Fruit fly (Drosophila melanogaster) whole organism, embryonic: Measurements from ENCODE around the gene CG13965.
A peak's percentile ranks its signal among the peaks of the same experiment; 100 is the strongest.

Experiments
- CG11504 ChIP-seq: fragments of 200-800 bp; sonication (Bioruptor generic); optimal IDR thresholded peaks from 3 replicates; lab custom pipeline; 2019; ENCODE audit warnings: missing biosample characterization, mild to moderate bottlenecking, missing genetic modification characterization, moderate library complexity
- CG11723 ChIP-seq: fragments of 200-800 bp; sonication (Bioruptor generic); optimal IDR thresholded peaks from 2 replicates; lab custom pipeline; 2017; ENCODE audit warnings: missing biosample characterization, mild to moderate bottlenecking, missing genetic modification characterization
- CG12071 ChIP-seq: fragments of 200-800 bp; sonication (Bioruptor generic); optimal IDR thresholded peaks from 3 replicates; lab custom pipeline; 2018; ENCODE audit warnings: missing biosample characterization, mild to moderate bottlenecking, missing genetic modification characterization
- CG12769 ChIP-seq: fragments of 200-800 bp; sonication (Bioruptor generic); optimal IDR thresholded peaks from 2 replicates; lab custom pipeline; 2019; ENCODE audit warnings: missing biosample characterization, mild to moderate bottlenecking, missing genetic modification characterization, moderate library complexity
- CG14860 ChIP-seq: fragments of 200-800 bp; sonication (Bioruptor generic); IDR thresholded peaks from 3 replicates; pipeline ENCODE4 v1.3.6; 2022; ENCODE audit warnings: missing biosample characterization, missing genetic modification characterization; ENCODE audit not compliant: partially characterized antibody
- CG15073 ChIP-seq: fragments of 200-800 bp; sonication (Bioruptor generic); optimal IDR thresholded peaks from 2 replicates; lab custom pipeline; 2016; ENCODE audit warnings: missing biosample characterization, missing genetic modification characterization
- CG15601 ChIP-seq: fragments of 200-800 bp; sonication (Bioruptor generic); optimal IDR thresholded peaks from 3 replicates; lab custom pipeline; 2019; ENCODE audit warnings: missing biosample characterization, mild to moderate bottlenecking, missing genetic modification characterization, moderate library complexity
- CG15696 ChIP-seq: fragments of 200-800 bp; sonication (Bioruptor generic); optimal IDR thresholded peaks from 2 replicates; lab custom pipeline; 2019; ENCODE audit warnings: missing biosample characterization, mild to moderate bottlenecking, missing genetic modification characterization, moderate library complexity
- CG17328 ChIP-seq: fragments of 200-800 bp; sonication (Bioruptor generic); IDR thresholded peaks from 2 replicates; pipeline ENCODE4 v1.3.6; 2022; ENCODE audit warnings: missing biosample characterization, missing genetic modification characterization
- CG17359 ChIP-seq: fragments of 200-800 bp; sonication (Bioruptor generic); optimal IDR thresholded peaks from 3 replicates; lab custom pipeline; 2018; ENCODE audit warnings: missing biosample characterization, mild to moderate bottlenecking, missing genetic modification characterization, moderate library complexity
- CG30431 ChIP-seq: fragments of 200-800 bp; sonication (Bioruptor generic); optimal IDR thresholded peaks from 2 replicates; lab custom pipeline; 2017; ENCODE audit warnings: missing biosample characterization, missing genetic modification characterization
- CG4854 ChIP-seq: fragments of 200-800 bp; sonication (Bioruptor generic); optimal IDR thresholded peaks from 2 replicates; lab custom pipeline; 2016; ENCODE audit warnings: missing biosample characterization, missing genetic modification characterization, inconsistent platforms
- CG6854 ChIP-seq: fragments of 200-800 bp; sonication (Bioruptor generic); optimal IDR thresholded peaks from 3 replicates; lab custom pipeline; 2017; ENCODE audit warnings: missing biosample characterization, mild to moderate bottlenecking, missing genetic modification characterization
- CG8089 ChIP-seq: fragments of 200-800 bp; sonication (Bioruptor generic); optimal IDR thresholded peaks from 3 replicates; lab custom pipeline; 2016; ENCODE audit warnings: missing biosample characterization, missing genetic modification characterization
- CG8944 ChIP-seq: fragments of 200-800 bp; sonication (Bioruptor generic); optimal IDR thresholded peaks from 3 replicates; lab custom pipeline; 2016; ENCODE audit warnings: missing biosample characterization, missing genetic modification characterization
- CoRest ChIP-seq: fragments of 200-800 bp; sonication (Bioruptor generic); optimal IDR thresholded peaks from 3 replicates; lab custom pipeline; 2018; ENCODE audit warnings: missing biosample characterization, mild to moderate bottlenecking, missing genetic modification characterization, moderate library complexity
- D19A ChIP-seq: fragments of 200-800 bp; optimal IDR thresholded peaks from 3 replicates; lab custom pipeline; 2019; ENCODE audit warnings: missing biosample characterization, mild to moderate bottlenecking, missing genetic modification characterization, moderate library complexity
- Deaf1 ChIP-seq: fragments of 200-800 bp; optimal IDR thresholded peaks from 3 replicates; lab custom pipeline; 2019; ENCODE audit warnings: missing biosample characterization, mild to moderate bottlenecking, missing genetic modification characterization, moderate library complexity
- Dp ChIP-seq: fragments of 200-800 bp; sonication (Bioruptor generic); optimal IDR thresholded peaks from 2 replicates; lab custom pipeline; 2018; ENCODE audit warnings: missing biosample characterization, mild to moderate bottlenecking, missing genetic modification characterization, moderate library complexity
- Drgx ChIP-seq: fragments of 200-800 bp; sonication (Bioruptor generic); IDR thresholded peaks from 2 replicates; pipeline ENCODE4 v1.3.6; 2022; ENCODE audit warnings: missing biosample characterization, missing genetic modification characterization
- Gsc ChIP-seq: fragments of 200-800 bp; sonication (Bioruptor generic); IDR thresholded peaks from 2 replicates; pipeline ENCODE4 v1.3.6; 2022; ENCODE audit warnings: missing biosample characterization, missing genetic modification characterization
- Hand ChIP-seq: fragments of 200-800 bp; sonication (Bioruptor generic); optimal IDR thresholded peaks from 2 replicates; lab custom pipeline; 2017; ENCODE audit warnings: mild to moderate bottlenecking, missing biosample characterization, missing genetic modification reagents, missing genetic modification characterization
- Hmr ChIP-seq: fragments of 200-800 bp; sonication (Bioruptor generic); optimal IDR thresholded peaks from 3 replicates; lab custom pipeline; 2017; ENCODE audit warnings: mild to moderate bottlenecking, missing biosample characterization, missing genetic modification reagents, missing genetic modification characterization
- Hr3 ChIP-seq: fragments of 200-800 bp; sonication (Bioruptor generic); optimal IDR thresholded peaks from 3 replicates; lab custom pipeline; 2016; ENCODE audit warnings: missing biosample characterization, missing genetic modification characterization
- Max ChIP-seq: fragments of 200-800 bp; sonication (Bioruptor generic); optimal IDR thresholded peaks from 2 replicates; lab custom pipeline; 2016; ENCODE audit warnings: missing biosample characterization, mild to moderate bottlenecking, missing genetic modification characterization
- Med ChIP-seq: fragments of 200-800 bp; sonication (Bioruptor generic); peaks from one replicate; lab custom pipeline; 2016; ENCODE audit warnings: missing biosample characterization, missing genetic modification characterization, mild to moderate bottlenecking, inconsistent platforms, moderate library complexity
- Mes4 ChIP-seq: fragments of 200-800 bp; sonication (Bioruptor generic); optimal IDR thresholded peaks from 2 replicates; lab custom pipeline; 2016; ENCODE audit warnings: missing biosample characterization, missing genetic modification characterization
- NK7.1 ChIP-seq: fragments of 200-800 bp; sonication (Bioruptor generic); optimal IDR thresholded peaks from 3 replicates; lab custom pipeline; 2016; ENCODE audit warnings: missing biosample characterization, missing genetic modification characterization
- NfI ChIP-seq: fragments of 200-800 bp; sonication (Bioruptor generic); optimal IDR thresholded peaks from 3 replicates; lab custom pipeline; 2018; ENCODE audit warnings: missing biosample characterization, mild to moderate bottlenecking, missing genetic modification characterization, moderate library complexity
- Spps ChIP-seq: fragments of 200-800 bp; sonication (Bioruptor generic); optimal IDR thresholded peaks from 2 replicates; lab custom pipeline; 2018; ENCODE audit warnings: missing biosample characterization, mild to moderate bottlenecking, missing genetic modification characterization
- Usf ChIP-seq: fragments of 200-800 bp; sonication (Bioruptor generic); optimal IDR thresholded peaks from 2 replicates; lab custom pipeline; 2017; ENCODE audit warnings: missing genotype, missing biosample characterization, missing genetic modification characterization
- Xrp1 ChIP-seq: fragments of 200-800 bp; sonication (Bioruptor generic); IDR thresholded peaks from 2 replicates; pipeline ENCODE4 v1.3.6; 2022; ENCODE audit warnings: missing biosample characterization, missing genetic modification characterization
- ara ChIP-seq: fragments of 200-800 bp; sonication (Bioruptor generic); IDR thresholded peaks from 2 replicates; pipeline ENCODE4 v1.3.6; 2022; ENCODE audit warnings: missing biosample characterization, missing genetic modification characterization
- croc ChIP-seq: fragments of 200-800 bp; sonication (Bioruptor generic); conservative IDR thresholded peaks from 3 replicates; pipeline ENCODE4 v1.3.6; 2022; ENCODE audit warnings: missing biosample characterization, missing genetic modification characterization
- danr ChIP-seq: fragments of 200-800 bp; sonication (Bioruptor generic); IDR thresholded peaks from 2 replicates; pipeline ENCODE4 v1.3.6; 2022; ENCODE audit warnings: missing biosample characterization, missing genetic modification characterization
- dpn ChIP-seq, 2 experiments: fragments of 200-800 bp; sonication (Bioruptor generic); optimal IDR thresholded peaks; 3 replicates each; lab custom pipeline; 2016; ENCODE audit warnings: missing biosample characterization in 2 of 2, missing genetic modification characterization in 2 of 2
- eve ChIP-seq, 2 experiments: fragments of >200 bp; optimal IDR thresholded peaks; 2 replicates each; lab custom pipeline; 2017; ENCODE audit warnings: missing biosample characterization in 2 of 2, missing genetic modification characterization in 2 of 2
- gcm ChIP-seq: fragments of 200-800 bp; sonication (Bioruptor generic); optimal IDR thresholded peaks from 2 replicates; lab custom pipeline; 2019; ENCODE audit warnings: missing biosample characterization, mild to moderate bottlenecking, missing genetic modification characterization, moderate library complexity
- gem ChIP-seq: fragments of 200-800 bp; sonication (Bioruptor generic); optimal IDR thresholded peaks from 2 replicates; lab custom pipeline; 2019; ENCODE audit warnings: missing biosample characterization, mild to moderate bottlenecking, missing genetic modification characterization, moderate library complexity
- kni ChIP-seq: fragments of 200-800 bp; sonication (Bioruptor generic); optimal IDR thresholded peaks from 3 replicates; lab custom pipeline; 2017; ENCODE audit warnings: mild to moderate bottlenecking, missing biosample characterization, missing genetic modification reagents, missing genetic modification characterization
- otp ChIP-seq: fragments of 200-800 bp; sonication (Bioruptor generic); IDR thresholded peaks from 3 replicates; pipeline ENCODE4, ENCODE4 v1.3.6; 2022; ENCODE audit warnings: missing biosample characterization, missing genetic modification characterization
- pnt ChIP-seq: fragments of 200-800 bp; sonication (Bioruptor generic); optimal IDR thresholded peaks from 3 replicates; lab custom pipeline; 2016; ENCODE audit warnings: missing biosample characterization, missing genetic modification characterization
- ssp ChIP-seq: fragments of 200-800 bp; sonication (Bioruptor generic); IDR thresholded peaks from 2 replicates; pipeline ENCODE4 v1.3.6; 2022; ENCODE audit warnings: missing biosample characterization, missing genetic modification characterization
- tin ChIP-seq: fragments of 200-800 bp; sonication (Bioruptor generic); optimal IDR thresholded peaks from 3 replicates; lab custom pipeline; 2016; ENCODE audit warnings: missing biosample characterization, missing genetic modification characterization
- tll ChIP-seq, 2 experiments: fragments of 200-800 bp in 1 of 2; fragments of >200 bp in 1 of 2; sonication (Bioruptor generic) in 1 of 2; optimal IDR thresholded peaks; 2 replicates each; lab custom pipeline; 2017 to 2019; ENCODE audit warnings: missing biosample characterization in 2 of 2, missing genetic modification characterization in 2 of 2, mild to moderate bottlenecking in 1 of 2, moderate library complexity in 1 of 2
- trem ChIP-seq: fragments of 200-800 bp; optimal IDR thresholded peaks from 3 replicates; lab custom pipeline; 2019; ENCODE audit warnings: missing biosample characterization, mild to moderate bottlenecking, missing genetic modification characterization, moderate library complexity
- twi ChIP-seq: fragments of 200-800 bp; optimal IDR thresholded peaks from 2 replicates; lab custom pipeline; 2019; ENCODE audit warnings: missing biosample characterization, mild to moderate bottlenecking, missing genetic modification characterization, moderate library complexity
- tx ChIP-seq: fragments of 200-800 bp; sonication (Bioruptor generic); optimal IDR thresholded peaks from 2 replicates; lab custom pipeline; 2016; ENCODE audit warnings: missing biosample characterization, missing genetic modification characterization
- wdn ChIP-seq: fragments of 200-800 bp; sonication (Bioruptor generic); IDR thresholded peaks from 2 replicates; pipeline ENCODE4 v1.3.6; 2022; ENCODE audit warnings: missing biosample characterization, missing genetic modification characterization
- yki ChIP-seq: fragments of >200 bp; optimal IDR thresholded peaks from 3 replicates; lab custom pipeline; 2018
- zfh1 ChIP-seq: fragments of 200-800 bp; sonication (Bioruptor generic); IDR thresholded peaks from 3 replicates; pipeline ENCODE4 v1.3.6; 2022; ENCODE audit warnings: missing biosample characterization, missing genetic modification characterization

Gene CG13965

DNA sequence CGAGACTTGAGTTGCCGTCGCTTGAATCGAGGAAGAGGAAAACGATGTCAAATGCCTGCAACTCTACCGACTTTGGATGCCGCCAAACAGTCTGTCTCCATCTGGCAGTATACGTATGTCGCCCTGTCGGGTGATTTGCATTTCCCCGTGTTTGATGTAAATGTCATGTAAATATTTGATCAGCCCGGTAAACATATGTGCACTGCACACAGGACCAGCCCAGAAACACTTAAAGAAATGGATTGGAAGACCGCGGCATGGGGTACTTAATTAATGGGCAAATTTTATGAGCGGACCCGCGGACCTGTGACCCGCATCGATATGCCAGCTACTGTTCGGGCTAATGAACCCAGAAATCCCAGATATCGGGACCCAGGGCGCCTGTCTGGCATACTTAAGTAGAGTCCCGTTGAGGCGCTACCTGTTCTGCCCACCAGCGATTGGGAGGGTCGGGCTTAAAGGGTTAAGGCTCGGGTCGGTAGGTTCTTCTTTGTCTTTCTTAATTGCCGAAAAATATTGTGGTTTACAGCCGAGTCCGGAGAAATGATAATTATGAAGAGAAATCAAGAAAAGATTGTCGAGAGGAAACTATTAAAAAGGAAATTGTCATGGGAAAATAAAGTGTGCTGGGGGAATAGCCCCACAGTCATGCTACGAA, 24.2 kb downstream of the CG13965 start (continued):
- TF ChIP-seq Dp (GFP tag; lab: Kevin White, UChicago) (no peak), dpn (GFP tag; optimal IDR thresholded peaks at IDR 0.05; lab: Kevin White, UChicago) (no peak), Mes4 (GFP tag; lab: Kevin White, UChicago) (no peak), Hand (no peak), ssp (GFP tag; lab: Robert Waterston, UW) (no peak), zfh1 (GFP tag; lab: Robert Waterston, UW) (no peak), danr (GFP tag; lab: Robert Waterston, UW) (no peak), Hmr (GFP tag; lab: Kevin White, UChicago) (no peak), CG6854 (GFP tag; lab: Kevin White, UChicago) (no peak), Max (GFP tag; lab: Kevin White, UChicago) (no peak), yki (lab: Kevin White, UChicago) (no peak), D19A (tag; lab: Kevin White, UChicago) (no peak), CG12071 (GFP tag; lab: Kevin White, UChicago) (peak; percentile 24), gem (tag; lab: Kevin White, UChicago) (no peak), eve (GFP tag; optimal IDR thresholded peaks at IDR 0.05; lab: Kevin White, UChicago) (no peak), CG12769 (tag; lab: Kevin White, UChicago) (no peak), Med (GFP tag; lab: Kevin White, UChicago) (peak; percentile 2), CG4854 (no peak), Deaf1 (no peak), CG8089 (no peak), tin (no peak), Hr3 (GFP tag; lab: Kevin White, UChicago) (no peak), twi (tag; lab: Kevin White, UChicago) (peak; percentile 11), CG15696 (tag; lab: Kevin White, UChicago) (peak; percentile 35), tll (GFP tag; optimal IDR thresholded peaks at IDR 0.05; lab: Kevin White, UChicago) (peak in 1 of 2 experiments; percentile 72), pnt (GFP tag; lab: Kevin White, UChicago) (no peak), CG14860 (no peak), ara (peak; percentile 26; the same call in 1 of the 2 replicates), trem (tag; lab: Kevin White, UChicago) (no peak), Drgx (GFP tag; lab: Robert Waterston, UW) (no peak), tx (GFP tag; lab: Kevin White, UChicago) (no peak), CG15073 (GFP tag; lab: Kevin White, UChicago) (no peak), Xrp1 (GFP tag; lab: Robert Waterston, UW) (0 out of 2 replicates have a peak, but pooled peaks have one; percentile 40), CoRest (tag; lab: Kevin White, UChicago) (no peak), Spps (tag; lab: Kevin White, UChicago) (no peak), CG17359 (tag; lab: Kevin White, UChicago) (no peak), NfI (GFP tag; lab: Kevin White, UChicago) (no peak), CG11504 (tag; lab: Kevin White, UChicago) (no peak), CG30431 (no peak), NK7.1 (no peak), croc (GFP tag; lab: Robert Waterston, UW) (no peak), kni (GFP tag; lab: Kevin White, UChicago) (peak; percentile 82), Usf (GFP tag; lab: Kevin White, UChicago) (no peak), Gsc (GFP tag; lab: Robert Waterston, UW) (no peak), CG17328 (GFP tag; lab: Robert Waterston, UW) (no peak), wdn (GFP tag; lab: Robert Waterston, UW) (no peak), CG8944 (GFP tag; lab: Kevin White, UChicago) (no peak), gcm (peak; percentile 32), otp (GFP tag; lab: Robert Waterston, UW) (no peak), CG15601 (tag; lab: Kevin White, UChicago) (no peak), CG11723 (no peak)
